Fruit fly (Drosophila melanogaster): ENCODE data around the gene CG33658.

The CG33658 gene

DNA sequence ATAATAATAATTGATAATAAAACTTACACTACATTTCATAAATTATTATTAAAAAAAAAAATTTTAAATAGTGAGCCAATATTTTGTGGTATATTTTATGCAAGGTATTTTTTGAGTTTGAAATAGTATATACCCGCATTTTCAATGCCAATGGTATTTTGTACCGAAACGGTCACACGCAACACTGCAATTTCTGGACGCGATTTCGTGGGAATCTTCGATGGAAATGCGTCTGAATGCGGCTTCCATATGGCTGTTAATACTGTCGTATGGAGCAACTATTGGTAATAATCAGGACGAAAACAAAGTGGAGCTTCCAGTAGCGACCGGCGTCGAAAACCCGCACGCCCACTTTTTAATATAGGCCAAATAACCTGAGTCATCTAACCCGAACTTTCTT, 10.5 kb upstream of the CG33658 start, which contains the start of gene Nct (continued):
- TF ChIP-seq cwo (GFP tag; optimal IDR thresholded peaks at IDR 0.05) (no peak), CG12236 (GFP tag; optimal IDR thresholded peaks at IDR 0.05) (no peak), Tbp (GFP tag; optimal IDR thresholded peaks at IDR 0.05) (no peak), CG17328 (GFP tag; IDR thresholded peaks at IDR 0.05) (no peak), CG2875 (GFP tag; optimal IDR thresholded peaks at IDR 0.05) (no peak), CG9609 (GFP tag; optimal IDR thresholded peaks at IDR 0.05) (no peak), fd3F (GFP tag; optimal IDR thresholded peaks at IDR 0.05) (no peak), pzg (GFP tag; optimal IDR thresholded peaks at IDR 0.05) (peak; percentile 53), Rx (GFP tag; IDR thresholded peaks at IDR 0.05) (no peak), Rfx (GFP tag; IDR thresholded peaks at IDR 0.05) (no peak), sisA (GFP tag; IDR thresholded peaks at IDR 0.05) (no peak), bab2 (GFP tag; optimal IDR thresholded peaks at IDR 0.05) (no peak), nerfin-1 (tag; optimal IDR thresholded peaks at IDR 0.05) (no peak), Hmx (GFP tag; optimal IDR thresholded peaks at IDR 0.05) (no peak), CG10267 (tag; optimal IDR thresholded peaks at IDR 0.05) (peak; percentile 17), CG10366 (GFP tag; IDR thresholded peaks at IDR 0.05) (no peak), Gug (GFP tag; IDR thresholded peaks at IDR 0.05) (no peak), fd96Cb (tag; optimal IDR thresholded peaks at IDR 0.05) (no peak), CG33557 (GFP tag; optimal IDR thresholded peaks at IDR 0.05) (no peak), p53 (GFP tag; optimal IDR thresholded peaks at IDR 0.05) (no peak), CG4617 (GFP tag; optimal IDR thresholded peaks at IDR 0.05; ENCODE audit: borderline replicate concordance) (peak; percentile 51), CG17802 (tag; optimal IDR thresholded peaks at IDR 0.05) (no peak), CG7357 (GFP tag; IDR thresholded peaks at IDR 0.05) (no peak), cg (GFP tag; optimal IDR thresholded peaks at IDR 0.05) (no peak), Mad (GFP tag; optimal IDR thresholded peaks at IDR 0.05) (no peak), nmo (GFP tag; optimal IDR thresholded peaks at IDR 0.05) (no peak), Bteb2 (GFP tag; optimal IDR thresholded peaks at IDR 0.05) (no peak), mam (GFP tag; optimal IDR thresholded peaks at IDR 0.05) (no peak), CG11247 (GFP tag; IDR thresholded peaks at IDR 0.05) (no peak), MESR4 (GFP tag; optimal IDR thresholded peaks at IDR 0.05) (peak; percentile 68), YL-1 (GFP tag; optimal IDR thresholded peaks at IDR 0.05) (peak; percentile 43), grau (tag; optimal IDR thresholded peaks at IDR 0.05) (no peak), Stat92E (GFP tag; optimal IDR thresholded peaks at IDR 0.05) (peak in 1 of 3 experiments; percentile 22), Max (GFP tag; optimal IDR thresholded peaks at IDR 0.05) (no peak), CG12104 (GFP tag; optimal IDR thresholded peaks at IDR 0.05) (no peak), CG4328 (GFP tag; optimal IDR thresholded peaks at IDR 0.05) (no peak), Side (GFP tag; optimal IDR thresholded peaks at IDR 0.05) (no peak), Nf-YC (tag; optimal IDR thresholded peaks at IDR 0.05) (no peak), Oaz (GFP tag; IDR thresholded peaks at IDR 0.05) (no peak), gsb-n (tag; optimal IDR thresholded peaks at IDR 0.05) (no peak), slp2 (GFP tag; optimal IDR thresholded peaks at IDR 0.05) (no peak), Aef1 (GFP tag; IDR thresholded peaks at IDR 0.05) (no peak), CG6791 (GFP tag; IDR thresholded peaks at IDR 0.05; ENCODE audit: partially characterized antibody) (no peak), CG12744 (GFP tag; optimal IDR thresholded peaks at IDR 0.05) (no peak), NFAT (GFP tag; IDR thresholded peaks at IDR 0.05) (no peak), gfzf (GFP tag; optimal IDR thresholded peaks at IDR 0.05) (peak; percentile 75), zen2 (GFP tag; IDR thresholded peaks at IDR 0.05; ENCODE audit: partially characterized antibody) (no peak), pum (GFP tag; optimal IDR thresholded peaks at IDR 0.05) (no peak), Xbp1 (GFP tag; optimal IDR thresholded peaks at IDR 0.05) (no peak), CG17361 (GFP tag; IDR thresholded peaks at IDR 0.05) (no peak), schlank (tag; optimal IDR thresholded peaks at IDR 0.05) (no peak), CG11456 (GFP tag; IDR thresholded peaks at IDR 0.05) (no peak)
